Worm (Caenorhabditis elegans) whole organism, L2 larva: Measurements from ENCODE around the gene C08E8.11.

Experiments used
- F13H6.1 ChIP-seq: sonication (generic microtip); optimal IDR thresholded peaks from 2 replicates; lab custom pipeline; 2016; ENCODE audit warnings: missing genetic modification characterization, missing compliant biosample characterization
- Y55F3AM.14 ChIP-seq: fragments of 200-800 bp; sonication (Bioruptor generic); optimal IDR thresholded peaks from 2 replicates; lab custom pipeline; 2018; ENCODE audit warnings: mild to moderate bottlenecking, missing genetic modification characterization, missing compliant biosample characterization
- ZK546.5 ChIP-seq: sonication (generic microtip); optimal IDR thresholded peaks from 2 replicates; lab custom pipeline; 2017; ENCODE audit warnings: missing biosample characterization, missing genetic modification characterization
- aly-2 ChIP-seq: fragments of 150-350 bp; optimal IDR thresholded peaks from 2 replicates; lab custom pipeline; 2014; ENCODE audit warnings: missing biosample characterization, missing genetic modification characterization
- ama-1 ChIP-seq: fragments of 150-350 bp; optimal IDR thresholded peaks from 2 replicates; lab custom pipeline; 2018; ENCODE audit warnings: inconsistent platforms
- blmp-1 ChIP-seq: sonication (generic microtip); optimal IDR thresholded peaks from 2 replicates; lab custom pipeline; 2017; ENCODE audit warnings: missing genetic modification characterization, mild to moderate bottlenecking, missing compliant biosample characterization, antibody characterized with exemption, moderate library complexity; ENCODE audit not compliant: insufficient read depth
- ceh-16 ChIP-seq: fragments of 150-350 bp; optimal IDR thresholded peaks from 2 replicates; lab custom pipeline; 2014; ENCODE audit warnings: missing biosample characterization, missing genetic modification characterization
- ceh-82 ChIP-seq: fragments of 150-350 bp; optimal IDR thresholded peaks from 2 replicates; lab custom pipeline; 2014; ENCODE audit warnings: missing biosample characterization, missing genetic modification characterization
- crh-2 ChIP-seq: sonication (generic microtip); optimal IDR thresholded peaks from 2 replicates; lab custom pipeline; 2017; ENCODE audit warnings: missing biosample characterization, missing genetic modification characterization
- dmd-4 ChIP-seq: sonication (generic microtip); optimal IDR thresholded peaks from 2 replicates; lab custom pipeline; 2017; ENCODE audit warnings: missing biosample characterization, missing genetic modification characterization
- egl-27 ChIP-seq: sonication (generic microtip); optimal IDR thresholded peaks from 3 replicates; lab custom pipeline; 2017; ENCODE audit warnings: missing biosample characterization, missing genetic modification reagents, missing genetic modification characterization
- elt-1 ChIP-seq: fragments of 150-350 bp; optimal IDR thresholded peaks from 2 replicates; lab custom pipeline; 2014; ENCODE audit warnings: missing biosample characterization, missing genetic modification characterization
- elt-3 ChIP-seq: sonication (generic microtip); optimal IDR thresholded peaks from 2 replicates; lab custom pipeline; 2017; ENCODE audit warnings: missing biosample characterization, missing genetic modification characterization
- fos-1 ChIP-seq: fragments of 150-350 bp; optimal IDR thresholded peaks from 2 replicates; lab custom pipeline; 2014; ENCODE audit warnings: missing biosample characterization, missing genetic modification characterization
- gmeb-1 ChIP-seq: fragments of 150-350 bp; optimal IDR thresholded peaks from 2 replicates; lab custom pipeline; 2014; ENCODE audit warnings: missing biosample characterization, missing genetic modification characterization
- lin-13 ChIP-seq: fragments of 150-350 bp; optimal IDR thresholded peaks from 2 replicates; lab custom pipeline; 2014; ENCODE audit warnings: missing biosample characterization, missing genetic modification reagents, missing genetic modification characterization
- lin-39 ChIP-seq: fragments of 150-350 bp; optimal IDR thresholded peaks from 2 replicates; lab custom pipeline; 2014; ENCODE audit warnings: missing biosample characterization, missing genetic modification reagents, missing genetic modification characterization
- lsy-2 ChIP-seq, 2 experiments: fragments of 150-350 bp in 1 of 2; sonication (generic microtip) in 1 of 2; optimal IDR thresholded peaks; 2 replicates each; lab custom pipeline; 2014 to 2017; ENCODE audit warnings: missing biosample characterization in 2 of 2, missing genetic modification characterization in 2 of 2
- mab-5 ChIP-seq: fragments of 150-350 bp; optimal IDR thresholded peaks from 2 replicates; lab custom pipeline; 2014; ENCODE audit warnings: missing biosample characterization, missing genetic modification characterization
- nhr-10 ChIP-seq: sonication (generic microtip); optimal IDR thresholded peaks from 2 replicates; lab custom pipeline; 2017; ENCODE audit warnings: missing biosample characterization, missing genetic modification characterization
- nhr-11 ChIP-seq: fragments of 150-350 bp; optimal IDR thresholded peaks from 2 replicates; lab custom pipeline; 2014; ENCODE audit warnings: missing biosample characterization, missing genetic modification characterization
- nhr-12 ChIP-seq: fragments of 150-350 bp; optimal IDR thresholded peaks from 2 replicates; lab custom pipeline; 2014; ENCODE audit warnings: missing biosample characterization, missing genetic modification characterization
- nhr-129 ChIP-seq: fragments of 150-350 bp; optimal IDR thresholded peaks from 2 replicates; lab custom pipeline; 2014; ENCODE audit warnings: missing biosample characterization, missing genetic modification characterization
- nhr-21 ChIP-seq: fragments of 150-350 bp; optimal IDR thresholded peaks from 2 replicates; lab custom pipeline; 2014; ENCODE audit warnings: missing biosample characterization, missing genetic modification characterization
- nhr-23 ChIP-seq: fragments of 150-350 bp; optimal IDR thresholded peaks from 2 replicates; lab custom pipeline; 2014; ENCODE audit warnings: missing biosample characterization, missing genetic modification reagents, missing genetic modification characterization
- nhr-237 ChIP-seq: fragments of 150-350 bp; optimal IDR thresholded peaks from 2 replicates; lab custom pipeline; 2014; ENCODE audit warnings: missing biosample characterization, missing genetic modification characterization
- nhr-25 ChIP-seq: fragments of 150-350 bp; sonication (generic microtip); optimal IDR thresholded peaks from 3 replicates; lab custom pipeline; 2014; ENCODE audit warnings: missing biosample characterization, missing genetic modification characterization
- nhr-6 ChIP-seq: fragments of 150-350 bp; optimal IDR thresholded peaks from 2 replicates; lab custom pipeline; 2014; ENCODE audit warnings: missing biosample characterization, missing genetic modification characterization
- nhr-77 ChIP-seq: fragments of 150-350 bp; optimal IDR thresholded peaks from 2 replicates; lab custom pipeline; 2014; ENCODE audit warnings: missing biosample characterization, missing genetic modification characterization
- sem-4 ChIP-seq: fragments of 150-350 bp; optimal IDR thresholded peaks from 2 replicates; lab custom pipeline; 2014; ENCODE audit warnings: missing biosample characterization, missing genetic modification reagents, missing genetic modification characterization
- skn-1 ChIP-seq: sonication (generic microtip); optimal IDR thresholded peaks from 2 replicates; lab custom pipeline; 2017; ENCODE audit warnings: missing biosample characterization, missing genetic modification characterization
- sma-3 ChIP-seq: sonication (generic microtip); optimal IDR thresholded peaks from 2 replicates; lab custom pipeline; 2016; ENCODE audit warnings: missing genetic modification reagents, missing genetic modification characterization, missing compliant biosample characterization
- sma-9 ChIP-seq, 2 experiments: fragments of 150-350 bp in 1 of 2; sonication (generic microtip) in 1 of 2; optimal IDR thresholded peaks; 2 replicates each; lab custom pipeline; 2014 to 2016; ENCODE audit warnings: missing genetic modification characterization in 2 of 2, mild to moderate bottlenecking in 1 of 2, missing biosample characterization in 1 of 2, missing compliant biosample characterization in 1 of 2, missing genetic modification reagents in 1 of 2, moderate library complexity in 1 of 2
- snpc-4 ChIP-seq: fragments of 150-350 bp; optimal IDR thresholded peaks from 2 replicates; lab custom pipeline; 2014; ENCODE audit warnings: missing biosample characterization, missing genetic modification characterization
- unc-39 ChIP-seq: fragments of 150-350 bp; optimal IDR thresholded peaks from 2 replicates; lab custom pipeline; 2014; ENCODE audit warnings: missing biosample characterization, missing genetic modification characterization
- unc-55 ChIP-seq: fragments of 150-350 bp; sonication (generic microtip); optimal IDR thresholded peaks from 3 replicates; lab custom pipeline; 2014; ENCODE audit warnings: missing biosample characterization, missing genetic modification reagents, missing genetic modification characterization
- zag-1 ChIP-seq: fragments of 150-350 bp; optimal IDR thresholded peaks from 2 replicates; lab custom pipeline; 2014; ENCODE audit warnings: missing biosample characterization, missing genetic modification characterization
- ztf-1 ChIP-seq: fragments of 200-800 bp; sonication (Bioruptor generic); conservative IDR thresholded peaks from 2 replicates; pipeline ENCODE4 v1.3.6; 2022; ENCODE audit warnings: missing genetic modification characterization, missing compliant biosample characterization
- ztf-4 ChIP-seq: fragments of 150-350 bp; optimal IDR thresholded peaks from 2 replicates; lab custom pipeline; 2014; ENCODE audit warnings: missing biosample characterization, missing genetic modification characterization

Gene C08E8.11

DNA sequence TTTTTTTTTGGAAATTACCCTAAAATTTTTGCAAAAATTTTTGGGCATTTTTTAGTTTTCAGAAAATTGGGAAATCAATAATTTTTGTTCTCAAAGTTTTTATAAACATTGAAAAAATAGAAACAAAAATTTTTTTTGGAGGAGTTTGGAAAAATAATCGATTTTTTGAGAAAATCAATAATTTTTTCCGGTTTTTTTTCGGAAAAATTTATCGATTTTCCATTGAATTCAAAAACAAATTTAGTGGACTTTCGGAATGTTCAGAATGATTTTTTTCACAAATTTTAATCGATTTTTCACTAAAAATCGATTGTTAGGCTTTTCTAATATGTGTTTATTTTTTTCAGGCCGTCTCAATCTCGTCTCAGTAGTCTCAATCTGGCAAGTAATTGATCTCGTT, 13.2 kb upstream of the C08E8.11 start:
- TF ChIP-seq egl-27 (tag; lab: Kevin White, UChicago), result no peak
- TF ChIP-seq nhr-77, result no peak
- no peak for TF ChIP-seq ceh-82
- no peak for TF ChIP-seq ztf-1 (GFP tag; lab: Robert Waterston, UW)
- no peak for TF ChIP-seq nhr-21 (tag; lab: Kevin White, UChicago)
- no peak for TF ChIP-seq nhr-23 (tag; lab: Kevin White, UChicago)
- no peak for TF ChIP-seq sma-9 (GFP tag; optimal IDR thresholded peaks at IDR 0.05; lab: Kevin White, UChicago)
- no peak for TF ChIP-seq sma-9 (tag; optimal IDR thresholded peaks at IDR 0.05; lab: Kevin White, UChicago)
- TF ChIP-seq lsy-2 (tag; optimal IDR thresholded peaks at IDR 0.05; lab: Kevin White, UChicago), result no peak
- no peak for TF ChIP-seq lin-13 (GFP tag; lab: Kevin White, UChicago)
- TF ChIP-seq nhr-10 (tag; lab: Kevin White, UChicago), result no peak
- TF ChIP-seq snpc-4 (tag; lab: Kevin White, UChicago), result no peak
- no peak for TF ChIP-seq Y55F3AM.14 (GFP tag; lab: Kevin White, UChicago)
- TF ChIP-seq skn-1 (tag; lab: Kevin White, UChicago), result no peak
- TF ChIP-seq unc-39, result no peak
- no peak for TF ChIP-seq sem-4 (tag; lab: Kevin White, UChicago)
- TF ChIP-seq elt-3 (tag; lab: Kevin White, UChicago), result no peak
- no peak for TF ChIP-seq ama-1
- no peak for TF ChIP-seq mab-5 (tag; lab: Kevin White, UChicago)
- no peak for TF ChIP-seq zag-1
- TF ChIP-seq nhr-25 (tag; lab: Kevin White, UChicago), result no peak

DNA sequence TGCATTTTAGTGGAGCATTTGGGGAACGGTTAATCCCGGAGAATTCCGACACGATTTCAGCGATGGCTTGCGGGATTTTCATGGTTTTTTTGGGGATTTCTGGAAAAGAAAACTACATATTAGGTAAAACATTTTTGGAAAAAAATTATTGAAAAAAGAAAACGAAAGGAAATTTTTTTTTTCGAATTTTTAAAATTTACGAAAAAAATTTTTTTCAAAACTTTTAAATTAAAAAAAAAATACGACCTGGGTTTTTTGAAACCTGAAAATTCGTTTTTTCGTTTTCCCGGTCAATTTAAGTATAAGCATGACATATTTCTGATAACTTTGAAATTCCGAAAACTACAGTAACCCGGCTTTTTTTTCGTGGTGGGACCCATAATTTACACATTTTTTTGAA, 11.0 kb upstream of the C08E8.11 start, which contains the start of gene C08E8.10:
TSS of gene C08E8.10 (minus strand) at position 101 of the 400 bp plus-strand sequence.
- TF ChIP-seq dmd-4 (tag; lab: Kevin White, UChicago) (no peak), blmp-1 (tag; lab: Kevin White, UChicago) (no peak), nhr-6 (tag; lab: Kevin White, UChicago) (no peak), nhr-77 (no peak), zag-1 (no peak), ZK546.5 (tag; lab: Kevin White, UChicago) (no peak), ceh-16 (tag; lab: Kevin White, UChicago) (no peak), nhr-129 (tag; lab: Kevin White, UChicago) (no peak), snpc-4 (tag; lab: Kevin White, UChicago) (no peak), sma-9 (GFP tag; optimal IDR thresholded peaks at IDR 0.05; lab: Kevin White, UChicago) (no peak), sma-9 (tag; optimal IDR thresholded peaks at IDR 0.05; lab: Kevin White, UChicago) (no peak), ztf-1 (GFP tag; lab: Robert Waterston, UW) (no peak), ztf-4 (tag; lab: Kevin White, UChicago) (no peak), crh-2 (tag; lab: Kevin White, UChicago) (no peak), elt-3 (tag; lab: Kevin White, UChicago) (no peak), ceh-82 (no peak), nhr-237 (tag; lab: Kevin White, UChicago) (no peak)

DNA sequence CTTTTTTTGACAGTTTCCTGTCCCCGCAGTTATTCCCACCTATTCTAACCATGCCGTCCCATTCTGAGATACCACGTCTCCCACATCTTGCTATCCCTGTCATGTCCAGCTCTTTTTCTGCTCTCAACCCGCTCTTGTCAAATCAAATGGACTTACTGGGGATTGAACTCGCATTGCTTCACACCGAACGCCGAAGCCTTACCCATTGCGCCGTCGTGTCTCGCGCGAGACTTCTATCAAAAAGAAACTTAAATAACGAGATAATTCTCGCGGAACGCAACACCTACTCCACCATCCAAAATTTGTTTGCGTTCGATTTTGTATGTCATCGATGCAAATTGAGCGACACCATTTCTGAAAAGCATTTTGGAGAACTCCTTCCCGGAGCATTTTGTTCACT, 6.6 kb upstream of the C08E8.11 start:
- TF ChIP-seq lin-13 (GFP tag; lab: Kevin White, UChicago), result no peak
- no peak for TF ChIP-seq unc-55 (GFP tag; lab: Kevin White, UChicago)
- TF ChIP-seq nhr-11, result no peak
- no peak for TF ChIP-seq aly-2 (tag; lab: Kevin White, UChicago)
- TF ChIP-seq lsy-2 (tag; optimal IDR thresholded peaks at IDR 0.05; lab: Kevin White, UChicago), result no peak
- TF ChIP-seq nhr-12 (tag; lab: Kevin White, UChicago), result no peak

DNA sequence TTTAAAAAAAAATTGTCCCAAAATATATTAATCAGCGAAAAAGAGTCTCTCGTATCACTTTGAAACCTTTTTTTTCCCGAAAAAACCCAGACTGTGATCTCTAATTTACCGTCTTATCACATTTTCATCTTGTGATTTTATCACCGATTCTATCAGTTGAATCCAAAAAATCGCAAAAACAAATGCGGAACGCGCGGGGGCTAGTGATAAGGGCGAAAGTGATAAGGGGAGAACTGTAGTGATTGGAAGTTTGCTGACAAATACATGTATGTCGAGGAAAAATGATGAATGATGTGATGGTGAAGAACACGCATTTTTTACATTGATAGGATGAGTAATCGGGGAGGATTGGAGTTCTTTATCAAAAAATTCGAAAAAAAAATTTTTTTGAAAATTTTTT, 4.7 kb upstream of the C08E8.11 start:
- TF ChIP-seq F13H6.1 (peak; percentile 38), nhr-129 (tag; lab: Kevin White, UChicago) (peak; percentile 30), skn-1 (tag; lab: Kevin White, UChicago) (peak; percentile 96), sma-3 (peak; percentile 81), nhr-21 (tag; lab: Kevin White, UChicago) (peak; percentile 74), sem-4 (tag; lab: Kevin White, UChicago) (no peak), fos-1 (tag; lab: Kevin White, UChicago) (peak; percentile 100), crh-2 (tag; lab: Kevin White, UChicago) (peak; percentile 72), lin-39 (tag; lab: Kevin White, UChicago) (no peak), gmeb-1 (peak; percentile 76), egl-27 (tag; lab: Kevin White, UChicago) (peak; percentile 85), nhr-11 (no peak), elt-1 (tag; lab: Kevin White, UChicago) (no peak), sma-9 (GFP tag; optimal IDR thresholded peaks at IDR 0.05; lab: Kevin White, UChicago) (peak; percentile 88), sma-9 (tag; optimal IDR thresholded peaks at IDR 0.05; lab: Kevin White, UChicago) (no peak), nhr-12 (tag; lab: Kevin White, UChicago) (no peak)
